Fruit fly (Drosophila melanogaster): ENCODE data around the gene Mco4.

dm6 chrX:17830211-17830616, 25.7 kb downstream of the Mco4 start:
- TF ChIP-seq Myc (optimal IDR thresholded peaks at IDR 0.05) (no peak), ttk (optimal IDR thresholded peaks at IDR 0.05) (no peak)
